Worm (Caenorhabditis elegans) whole organism, L3 larva: ENCODE measurements around the gene ZK688.10.

Experiments
- daf-12 ChIP-seq: fragments of 150-350 bp; optimal IDR thresholded peaks from 2 replicates; lab custom pipeline; 2014; ENCODE audit warnings: missing biosample characterization, missing genetic modification reagents, missing genetic modification characterization
- fos-1 ChIP-seq: fragments of 150-350 bp; optimal IDR thresholded peaks from 2 replicates; lab custom pipeline; 2014; ENCODE audit warnings: missing biosample characterization, missing genetic modification characterization
- nhr-76 ChIP-seq: fragments of 150-350 bp; sonication (generic microtip); optimal IDR thresholded peaks from 5 replicates; lab custom pipeline; 2014; ENCODE audit warnings: missing biosample characterization, missing genetic modification characterization
- skn-1 ChIP-seq: fragments of 150-350 bp; optimal IDR thresholded peaks from 2 replicates; lab custom pipeline; 2014; ENCODE audit warnings: missing biosample characterization, missing genetic modification characterization
- unc-39 ChIP-seq: sonication (generic microtip); optimal IDR thresholded peaks from 4 replicates; lab custom pipeline; 2017; ENCODE audit warnings: missing biosample characterization, missing genetic modification characterization
- unc-62 ChIP-seq: fragments of 150-350 bp; sonication (generic microtip); optimal IDR thresholded peaks from 4 replicates; lab custom pipeline; 2014; ENCODE audit warnings: missing biosample characterization, missing genetic modification reagents, missing genetic modification characterization
- zag-1 ChIP-seq: fragments of 150-350 bp; optimal IDR thresholded peaks from 2 replicates; lab custom pipeline; 2014; ENCODE audit warnings: missing biosample characterization, missing genetic modification characterization
- ztf-4 ChIP-seq: fragments of 150-350 bp; optimal IDR thresholded peaks from 2 replicates; lab custom pipeline; 2014; ENCODE audit warnings: missing biosample characterization, missing genetic modification characterization

ce11 chrIII:7909263-7909662 lies 12.4 kb upstream of the ZK688.10 start, which contains the start of gene ZK688.1:
- no peak for TF ChIP-seq nhr-76
- no peak for TF ChIP-seq unc-62 (GFP tag; lab: Kevin White, UChicago)
- no peak for TF ChIP-seq ztf-4 (tag; lab: Kevin White, UChicago)
- TF ChIP-seq skn-1 (tag; lab: Kevin White, UChicago), result no peak
- TF ChIP-seq unc-39 (tag; lab: Kevin White, UChicago), result no peak
- no peak for TF ChIP-seq fos-1 (tag; lab: Kevin White, UChicago)
- TF ChIP-seq daf-12 (tag; lab: Kevin White, UChicago), result no peak
- no peak for TF ChIP-seq zag-1 (tag; lab: Kevin White, UChicago)
